Fruit fly (Drosophila melanogaster) whole organism: Measurements from ENCODE around the gene CG13465.

Experiments
- CG8478 ChIP-seq: fragments of >200 bp; optimal IDR thresholded peaks from 2 replicates; lab custom pipeline; 2018; ENCODE audit warnings: inconsistent platforms
- Dll ChIP-seq: fragments of >200 bp; optimal IDR thresholded peaks from 2 replicates; lab custom pipeline; 2017
- EcR ChIP-seq, 2 experiments: fragments of >200 bp; optimal IDR thresholded peaks; 2 replicates each; lab custom pipeline; 2017; ENCODE audit warnings: missing biosample characterization in 2 of 2, missing genetic modification characterization in 2 of 2, missing genetic modification reagents in 2 of 2
- pan ChIP-seq: fragments of >200 bp; optimal IDR thresholded peaks from 2 replicates; lab custom pipeline; 2017
- psq ChIP-seq: fragments of >200 bp; optimal IDR thresholded peaks from 2 replicates; lab custom pipeline; 2017
- usp ChIP-seq: fragments of >200 bp; optimal IDR thresholded peaks from 2 replicates; lab custom pipeline; 2017; ENCODE audit warnings: missing biosample characterization, missing genetic modification characterization, mixed read lengths

CG13465 gene

DNA sequence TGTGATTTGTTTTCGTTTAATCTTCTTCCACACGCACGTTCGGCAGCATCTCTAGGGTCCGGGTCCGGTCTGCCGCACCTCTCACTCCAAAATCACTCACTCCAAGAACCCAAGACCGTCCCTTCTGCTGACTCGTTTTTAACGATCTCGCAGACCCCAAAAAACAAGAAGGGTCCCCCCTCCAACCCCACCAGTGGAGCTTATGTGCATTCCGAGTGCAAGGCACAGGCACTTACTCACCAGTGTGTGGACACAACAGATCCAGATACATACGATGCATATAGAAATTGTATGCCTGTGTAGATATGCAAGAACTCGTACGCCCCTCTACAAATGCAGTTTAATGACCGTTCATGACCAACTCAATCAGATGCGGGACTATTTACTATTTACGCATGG is 34.4 kb upstream of the CG13465 start:
- peak in 1 of 2 experiments; percentile 82 for TF ChIP-seq EcR (GFP tag; optimal IDR thresholded peaks at IDR 0.05; lab: Kevin White, UChicago)
- no peak for TF ChIP-seq usp (GFP tag; lab: Kevin White, UChicago)
- TF ChIP-seq CG8478 (lab: Kevin White, UChicago): no peak
- no peak for TF ChIP-seq psq (lab: Kevin White, UChicago)
- TF ChIP-seq Dll (lab: Kevin White, UChicago): no peak

DNA sequence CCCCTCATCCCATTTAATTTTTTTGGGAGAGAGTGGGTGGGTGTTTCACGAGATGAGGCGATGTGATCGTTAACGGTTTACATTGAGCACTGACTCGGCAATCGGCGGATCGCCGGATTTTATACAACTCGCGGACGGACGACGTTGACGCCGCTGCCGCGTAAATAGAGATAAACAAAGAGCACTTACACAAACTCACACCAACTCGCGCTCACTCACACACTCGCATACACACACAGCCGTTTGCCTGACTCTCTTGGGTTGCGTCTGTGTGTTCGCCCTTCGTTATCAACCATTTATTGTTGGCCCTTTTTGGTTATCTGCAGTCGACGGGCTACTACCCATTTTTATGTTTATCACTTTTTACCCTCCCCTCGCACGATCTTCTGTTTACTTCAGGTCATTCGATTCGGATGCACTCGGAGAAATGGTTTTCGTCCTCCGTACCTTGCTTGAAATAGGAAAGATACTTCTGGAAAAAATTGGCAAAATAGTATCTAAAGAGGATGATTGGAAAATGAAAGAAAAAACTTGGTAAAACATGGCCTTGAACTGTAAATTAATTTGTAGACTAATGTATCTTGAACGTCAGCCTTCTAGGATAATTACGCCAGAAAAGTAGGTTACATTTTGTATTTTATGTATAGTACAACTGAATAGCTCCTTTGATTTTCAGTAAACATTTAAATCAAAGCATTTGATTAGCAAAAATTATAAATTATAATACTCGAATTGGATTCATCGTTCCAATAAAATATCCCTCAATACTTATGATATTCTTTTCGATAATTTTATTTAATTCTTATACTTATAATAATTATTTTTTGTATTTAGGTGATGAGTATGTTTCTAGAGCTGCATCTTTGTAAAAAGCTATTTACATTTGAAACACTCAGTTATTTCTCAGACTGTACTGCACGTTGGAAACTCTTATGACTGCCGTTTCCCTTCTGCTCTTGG is 33.7 kb upstream of the CG13465 start:
- TF ChIP-seq Dll (lab: Kevin White, UChicago): no peak
- TF ChIP-seq psq (lab: Kevin White, UChicago): no peak
- TF ChIP-seq EcR (GFP tag; optimal IDR thresholded peaks at IDR 0.05; lab: Kevin White, UChicago): peak in 1 of 2 experiments; percentile 68
- TF ChIP-seq pan (lab: Kevin White, UChicago): no peak
- TF ChIP-seq CG8478 (lab: Kevin White, UChicago): no peak
- no peak for TF ChIP-seq usp (GFP tag; lab: Kevin White, UChicago)

DNA sequence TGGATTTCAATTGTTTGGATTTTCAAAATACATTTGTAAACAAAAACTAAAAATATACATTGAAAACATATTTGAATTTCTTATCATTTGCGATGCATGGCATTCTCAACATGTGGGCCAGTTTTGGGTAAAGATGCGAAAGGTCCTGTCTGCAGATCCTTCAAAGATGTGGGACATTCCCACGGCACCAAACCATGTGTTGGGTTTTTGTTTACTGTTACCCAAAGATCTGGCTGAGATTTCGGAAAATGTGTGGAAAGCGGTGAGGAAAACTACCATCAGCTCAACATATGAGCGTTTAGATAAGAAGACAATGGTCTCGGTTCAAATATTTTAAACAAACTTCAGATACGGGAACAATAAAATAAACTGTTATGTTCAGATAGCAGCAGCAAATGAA is 31.9 kb upstream of the CG13465 start:
- no peak for TF ChIP-seq psq (lab: Kevin White, UChicago)
- no peak for TF ChIP-seq pan (lab: Kevin White, UChicago)
- TF ChIP-seq Dll (lab: Kevin White, UChicago): no peak
- no peak for TF ChIP-seq CG8478 (lab: Kevin White, UChicago)
- no peak for TF ChIP-seq EcR (GFP tag; optimal IDR thresholded peaks at IDR 0.05; lab: Kevin White, UChicago)
- TF ChIP-seq usp (GFP tag; lab: Kevin White, UChicago): no peak

DNA sequence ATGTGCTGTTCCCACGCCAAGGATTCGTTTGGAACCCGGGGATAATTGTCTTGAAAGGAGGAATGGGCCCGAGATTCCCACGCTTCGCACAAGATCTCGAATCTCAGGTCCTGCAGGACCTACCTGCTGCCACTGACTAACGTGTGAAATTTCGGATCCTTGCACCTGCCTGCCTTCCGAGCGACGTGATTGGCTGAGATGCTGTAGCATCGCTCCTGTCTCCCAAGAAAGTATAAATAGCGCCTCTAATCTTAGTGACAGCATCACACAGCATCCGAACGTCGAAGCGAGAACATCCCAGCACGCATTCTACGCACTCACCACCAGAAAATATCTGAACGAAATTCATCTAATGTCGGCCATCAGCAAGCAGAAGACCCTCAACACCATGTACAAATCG is 30.8 kb upstream of the CG13465 start:
- TF ChIP-seq pan (lab: Kevin White, UChicago): no peak
- TF ChIP-seq usp (GFP tag; lab: Kevin White, UChicago): no peak
- TF ChIP-seq EcR (GFP tag; optimal IDR thresholded peaks at IDR 0.05; lab: Kevin White, UChicago): no peak
- no peak for TF ChIP-seq psq (lab: Kevin White, UChicago)
- no peak for TF ChIP-seq CG8478 (lab: Kevin White, UChicago)
- no peak for TF ChIP-seq Dll (lab: Kevin White, UChicago)

DNA sequence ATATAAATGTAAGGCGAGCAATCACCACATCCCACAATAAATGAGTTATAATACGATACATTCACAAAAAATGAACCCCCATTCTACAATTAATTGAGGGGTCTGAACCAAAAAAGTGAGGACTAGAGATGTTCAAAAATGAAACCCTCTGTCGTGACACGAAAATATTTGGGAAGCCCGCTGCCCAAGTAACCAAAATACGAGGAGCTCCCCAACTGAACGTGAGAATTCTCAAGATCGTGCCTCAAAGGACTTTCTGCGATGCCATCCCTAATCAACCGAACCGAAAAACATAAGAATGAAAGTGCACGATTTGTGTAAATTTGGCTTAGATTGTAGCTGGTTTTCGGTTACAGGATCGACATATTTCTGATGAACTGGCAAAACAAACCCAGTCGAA is 30.4 kb upstream of the CG13465 start, which contains the start of gene Ocho:
Gene Ocho (plus strand): TSS at position 336 of the 400 bp plus-strand sequence.
- no peak for TF ChIP-seq EcR (GFP tag; optimal IDR thresholded peaks at IDR 0.05; lab: Kevin White, UChicago)

DNA sequence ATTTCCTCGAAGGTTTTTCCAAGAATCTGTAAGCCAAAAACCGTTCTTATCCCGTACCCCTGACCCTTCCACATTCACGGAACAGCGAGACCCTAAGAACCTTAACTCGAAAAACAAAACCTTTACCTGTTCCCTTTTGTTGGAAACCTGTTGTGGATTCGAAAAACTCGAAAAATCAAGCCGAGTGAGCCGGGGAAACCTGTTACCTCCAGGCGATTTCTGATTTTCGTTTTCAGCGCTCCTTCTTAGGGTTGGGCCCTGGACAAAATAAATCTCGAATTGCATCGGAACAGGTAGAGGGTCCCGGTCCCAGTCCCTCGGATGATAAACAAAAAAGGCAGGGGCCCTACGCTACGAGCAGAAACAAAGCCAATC is 29.1 kb upstream of the CG13465 start:
- TF ChIP-seq EcR (GFP tag; optimal IDR thresholded peaks at IDR 0.05; lab: Kevin White, UChicago) (no peak), pan (lab: Kevin White, UChicago) (no peak), usp (GFP tag; lab: Kevin White, UChicago) (no peak), Dll (lab: Kevin White, UChicago) (no peak), CG8478 (lab: Kevin White, UChicago) (no peak), psq (lab: Kevin White, UChicago) (no peak)

DNA sequence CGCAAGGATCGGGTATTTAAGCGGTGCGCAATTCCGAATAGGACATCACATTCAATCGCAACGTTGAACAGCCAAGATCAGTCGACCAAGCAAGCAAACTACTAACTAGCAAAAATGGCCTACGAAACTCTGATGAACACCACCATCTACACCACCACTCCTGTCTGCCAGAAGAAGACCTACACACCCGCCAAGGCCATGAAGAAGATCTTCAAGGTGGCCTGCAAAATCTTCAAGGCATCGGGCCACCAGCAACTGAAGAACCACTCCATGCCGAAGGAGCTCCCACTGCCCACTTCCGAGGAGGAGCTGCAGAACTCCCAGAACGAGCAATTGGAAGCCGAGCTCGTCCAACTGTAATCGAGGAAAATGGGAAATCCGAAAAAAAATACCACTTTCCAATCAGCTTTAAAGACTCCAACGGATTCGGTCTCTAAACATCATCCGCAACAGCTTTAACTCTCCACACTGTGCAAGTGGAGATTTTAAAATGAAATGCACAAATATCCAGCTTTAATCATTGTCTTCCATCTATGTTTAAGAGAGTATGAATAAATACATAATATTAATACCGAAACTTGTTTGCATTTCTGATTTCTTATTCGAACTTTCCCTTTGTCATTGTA is 28.6 kb upstream of the CG13465 start, which contains the start of gene Brd:
Gene Brd (plus strand): TSS at position 43 of the 626 bp plus-strand sequence.
- TF ChIP-seq EcR (GFP tag; optimal IDR thresholded peaks at IDR 0.05; lab: Kevin White, UChicago) (no peak), Dll (lab: Kevin White, UChicago) (no peak), psq (lab: Kevin White, UChicago) (no peak), pan (lab: Kevin White, UChicago) (no peak), usp (GFP tag; lab: Kevin White, UChicago) (no peak), CG8478 (lab: Kevin White, UChicago) (no peak)

DNA sequence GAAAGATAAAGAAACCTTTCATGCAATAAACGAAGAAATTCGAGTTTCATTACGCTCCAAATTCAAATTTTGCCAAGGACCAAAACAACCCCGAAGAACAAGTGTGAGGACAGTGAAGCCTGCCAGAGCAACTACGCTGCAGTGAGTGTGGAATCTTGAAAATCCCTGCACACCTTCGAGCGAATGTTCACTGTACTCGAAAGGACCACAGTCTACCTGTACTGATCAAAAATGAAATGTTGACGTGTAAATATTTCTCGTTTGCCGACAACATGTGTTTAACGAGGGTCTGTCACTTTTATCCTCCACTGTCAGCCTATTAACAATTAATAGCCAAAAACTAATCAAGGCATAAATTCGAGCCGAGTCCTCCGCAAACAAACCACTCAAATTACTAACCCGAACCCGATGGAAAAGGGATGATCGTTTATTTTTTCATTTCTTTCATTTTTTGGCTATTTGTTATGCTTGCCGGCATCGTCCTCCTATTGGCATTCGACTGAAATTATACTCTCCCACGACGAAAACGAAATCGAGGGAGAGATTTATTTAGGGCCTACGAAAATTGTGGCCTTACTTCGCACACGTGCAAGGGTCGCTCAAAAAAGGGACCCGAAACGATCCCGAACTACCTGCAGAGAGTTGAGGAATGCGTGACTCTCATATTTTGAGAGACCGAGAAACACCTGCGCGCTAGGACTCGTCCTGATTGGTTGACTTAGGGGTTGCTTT is 27.9 kb upstream of the CG13465 start:
- TF ChIP-seq CG8478 (lab: Kevin White, UChicago) (no peak), EcR (GFP tag; optimal IDR thresholded peaks at IDR 0.05; lab: Kevin White, UChicago) (no peak)

DNA sequence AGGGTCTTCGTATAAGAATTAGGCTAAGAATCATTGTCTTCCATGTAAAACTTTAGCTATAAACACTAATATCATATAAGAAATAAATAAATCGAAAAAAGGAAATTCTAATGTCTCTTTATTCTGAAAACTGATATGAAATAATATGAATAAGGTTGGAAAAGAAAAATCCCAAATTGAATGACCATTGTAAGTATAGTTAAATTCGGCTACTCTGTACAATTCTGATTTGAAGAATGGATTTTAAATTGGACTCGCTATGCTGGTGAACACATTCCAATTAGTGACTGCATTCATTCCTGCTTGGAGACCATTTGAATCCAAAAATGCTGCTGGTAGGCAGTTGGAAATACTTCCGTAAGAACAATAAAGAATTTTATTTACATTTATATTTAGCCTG is 26.1 kb upstream of the CG13465 start:
- TF ChIP-seq psq (lab: Kevin White, UChicago): no peak
- no peak for TF ChIP-seq pan (lab: Kevin White, UChicago)
- TF ChIP-seq usp (GFP tag; lab: Kevin White, UChicago): no peak

DNA sequence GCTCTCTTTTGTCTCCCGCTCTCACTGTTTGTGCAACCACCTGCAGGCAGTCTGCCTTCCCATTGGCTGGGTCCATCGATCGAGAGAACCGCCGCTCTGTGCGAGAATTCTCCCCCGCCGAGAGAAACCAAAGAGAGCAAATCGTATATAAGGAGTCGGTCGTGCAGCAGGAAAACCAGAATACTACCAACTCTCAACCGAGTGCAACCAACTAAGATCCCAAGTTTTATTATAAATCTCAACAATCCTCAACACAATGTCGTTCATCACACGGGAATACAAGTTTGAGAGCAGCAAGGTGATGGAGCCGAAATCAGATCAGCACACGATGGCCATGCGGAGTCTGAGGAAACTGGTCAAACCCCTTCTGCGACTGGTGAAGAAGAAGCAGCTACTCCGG is 25.0 kb upstream of the CG13465 start, which contains the start of gene Tom:
Gene Tom (plus strand): TSS at position 174 of the 400 bp plus-strand sequence.
- TF ChIP-seq pan (lab: Kevin White, UChicago): no peak
- no peak for TF ChIP-seq EcR (GFP tag; optimal IDR thresholded peaks at IDR 0.05; lab: Kevin White, UChicago)
- TF ChIP-seq CG8478 (lab: Kevin White, UChicago): no peak
- no peak for TF ChIP-seq psq (lab: Kevin White, UChicago)
- TF ChIP-seq usp (GFP tag; lab: Kevin White, UChicago): no peak
- TF ChIP-seq Dll (lab: Kevin White, UChicago): no peak

DNA sequence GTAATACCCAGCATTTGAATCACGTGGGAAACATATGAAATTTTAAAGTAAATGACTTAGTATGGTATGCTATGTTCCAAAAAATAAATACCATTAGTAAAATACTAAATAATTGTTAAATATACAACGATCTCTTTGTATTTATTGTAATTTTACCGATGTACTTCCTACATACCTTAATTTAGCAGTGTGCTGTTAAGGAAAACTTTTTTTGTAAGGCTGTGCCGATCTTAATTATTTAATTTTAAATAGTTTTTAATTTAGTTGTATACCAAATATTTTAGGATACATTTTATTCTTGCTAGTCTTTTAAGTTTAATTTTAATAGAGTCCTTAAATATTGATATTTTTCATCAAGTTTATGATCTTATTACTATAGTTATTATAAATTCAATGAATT is 24.4 kb upstream of the CG13465 start:
- TF ChIP-seq pan (lab: Kevin White, UChicago) (peak; percentile 61), Dll (lab: Kevin White, UChicago) (no peak)
